Fruit fly (Drosophila melanogaster) whole organism, embryonic: ENCODE results near the gene CG7519.

Source experiments
- Adf1 ChIP-seq: fragments of 200-800 bp; sonication (Bioruptor generic); IDR thresholded peaks from 2 replicates; pipeline ENCODE4 v1.3.6; 2022; ENCODE audit warnings: missing biosample characterization, missing genetic modification characterization
- Asciz ChIP-seq: fragments of 200-800 bp; sonication (Bioruptor generic); optimal IDR thresholded peaks from 2 replicates; lab custom pipeline; 2017; ENCODE audit warnings: missing biosample characterization, mild to moderate bottlenecking, missing genetic modification characterization, missing genetic modification reagents
- B-H1 ChIP-seq: fragments of 200-800 bp; sonication (Bioruptor generic); IDR thresholded peaks from 3 replicates; pipeline ENCODE4 v1.3.6; 2022; ENCODE audit warnings: missing biosample characterization, missing genetic modification characterization
- B-H2 ChIP-seq: fragments of 200-800 bp; sonication (Bioruptor generic); optimal IDR thresholded peaks from 2 replicates; lab custom pipeline; 2018; ENCODE audit warnings: missing biosample characterization, mild to moderate bottlenecking, missing genetic modification characterization
- Bdp1 ChIP-seq: fragments of 200-800 bp; sonication (Bioruptor generic); optimal IDR thresholded peaks from 3 replicates; lab custom pipeline; 2016; ENCODE audit warnings: missing biosample characterization, missing genetic modification characterization
- Bteb2 ChIP-seq: fragments of 200-800 bp; sonication (Bioruptor generic); optimal IDR thresholded peaks from 2 replicates; lab custom pipeline; 2016; ENCODE audit warnings: missing biosample characterization, missing genetic modification characterization
- CG11093 ChIP-seq: fragments of 200-800 bp; sonication (Bioruptor generic); IDR thresholded peaks from 3 replicates; pipeline ENCODE4 v1.3.6; 2022; ENCODE audit warnings: missing biosample characterization, missing genetic modification characterization
- CG11504 ChIP-seq: fragments of 200-800 bp; sonication (Bioruptor generic); optimal IDR thresholded peaks from 3 replicates; lab custom pipeline; 2019; ENCODE audit warnings: missing biosample characterization, mild to moderate bottlenecking, missing genetic modification characterization, moderate library complexity
- CG11696 ChIP-seq: fragments of 200-800 bp; sonication (Bioruptor generic); IDR thresholded peaks from 2 replicates; pipeline ENCODE4 v1.3.6; 2022; ENCODE audit warnings: missing biosample characterization, missing genetic modification characterization
- CG12219 ChIP-seq: fragments of 200-800 bp; sonication (Bioruptor generic); optimal IDR thresholded peaks from 3 replicates; lab custom pipeline; 2018; ENCODE audit warnings: missing biosample characterization, mild to moderate bottlenecking, missing genetic modification characterization
- CG12299 ChIP-seq: fragments of 200-800 bp; sonication (Bioruptor generic); optimal IDR thresholded peaks from 2 replicates; lab custom pipeline; 2018; ENCODE audit warnings: missing biosample characterization, mild to moderate bottlenecking, missing genetic modification characterization
- CG12391 ChIP-seq: fragments of 200-800 bp; sonication (Bioruptor generic); optimal IDR thresholded peaks from 3 replicates; lab custom pipeline; 2018; ENCODE audit warnings: missing biosample characterization, mild to moderate bottlenecking, missing genetic modification characterization, moderate library complexity
- CG14441 ChIP-seq: fragments of 200-800 bp; sonication (Bioruptor generic); IDR thresholded peaks from 2 replicates; pipeline ENCODE4 v1.3.6; 2022; ENCODE audit warnings: missing biosample characterization, missing genetic modification characterization
- CG14667 ChIP-seq: fragments of 200-800 bp; sonication (Bioruptor generic); IDR thresholded peaks from 2 replicates; pipeline ENCODE4 v1.3.6; 2022; ENCODE audit warnings: missing biosample characterization, missing genetic modification characterization
- CG15073 ChIP-seq: fragments of 200-800 bp; sonication (Bioruptor generic); optimal IDR thresholded peaks from 2 replicates; lab custom pipeline; 2016; ENCODE audit warnings: missing biosample characterization, missing genetic modification characterization
- CG32772 ChIP-seq: fragments of 200-800 bp; sonication (Bioruptor generic); IDR thresholded peaks from 2 replicates; pipeline ENCODE4 v1.3.6; 2022; ENCODE audit warnings: missing biosample characterization, missing genetic modification characterization
- CG3726 ChIP-seq: fragments of 200-800 bp; sonication (Bioruptor generic); IDR thresholded peaks from 3 replicates; pipeline ENCODE4, ENCODE4 v1.3.6; 2022; ENCODE audit warnings: missing biosample characterization, missing genetic modification characterization
- CG3995 ChIP-seq: fragments of 200-800 bp; sonication (Bioruptor generic); optimal IDR thresholded peaks from 3 replicates; lab custom pipeline; 2016; ENCODE audit warnings: missing biosample characterization, missing genetic modification characterization
- CG4328 ChIP-seq: fragments of 200-800 bp; sonication (Bioruptor generic); optimal IDR thresholded peaks from 3 replicates; lab custom pipeline; 2017; ENCODE audit warnings: missing biosample characterization, missing genetic modification reagents, missing genetic modification characterization
- CG4404 ChIP-seq: fragments of 200-800 bp; sonication (Bioruptor generic); IDR thresholded peaks from 2 replicates; pipeline ENCODE4 v1.3.6; 2022; ENCODE audit warnings: missing biosample characterization, missing genetic modification characterization
- CG4424 ChIP-seq: fragments of 200-800 bp; sonication (Bioruptor generic); optimal IDR thresholded peaks from 3 replicates; lab custom pipeline; 2016; ENCODE audit warnings: missing biosample characterization, missing genetic modification characterization
- CG7786 ChIP-seq: fragments of 200-800 bp; sonication (Bioruptor generic); optimal IDR thresholded peaks from 2 replicates; lab custom pipeline; 2016; ENCODE audit warnings: missing biosample characterization, missing genetic modification characterization
- CG7963 ChIP-seq: fragments of 200-800 bp; sonication (Bioruptor generic); IDR thresholded peaks from 3 replicates; pipeline ENCODE4 v1.3.6; 2022; ENCODE audit warnings: missing biosample characterization, missing genetic modification characterization; ENCODE audit not compliant: partially characterized antibody
- CG8924 ChIP-seq: fragments of 200-800 bp; optimal IDR thresholded peaks from 3 replicates; lab custom pipeline; 2019; ENCODE audit warnings: missing biosample characterization, mild to moderate bottlenecking, missing genetic modification characterization, moderate library complexity
- CkIIα-i1 ChIP-seq: fragments of 200-800 bp; sonication (Bioruptor generic); IDR thresholded peaks from 2 replicates; pipeline ENCODE4 v1.3.6; 2022; ENCODE audit warnings: missing biosample characterization, missing genetic modification characterization
- H15 ChIP-seq: fragments of 200-800 bp; sonication (Bioruptor generic); IDR thresholded peaks from 3 replicates; pipeline ENCODE4 v1.3.6; 2022; ENCODE audit warnings: missing biosample characterization, missing genetic modification characterization
- MESR4 ChIP-seq: fragments of 200-800 bp; sonication (Bioruptor generic); optimal IDR thresholded peaks from 2 replicates; lab custom pipeline; 2018; ENCODE audit warnings: missing biosample characterization, mild to moderate bottlenecking, missing genetic modification characterization, moderate library complexity
- Mrtf ChIP-seq: fragments of 200-800 bp; sonication (Bioruptor generic); IDR thresholded peaks from 3 replicates; pipeline ENCODE4 v1.3.6; 2022; ENCODE audit warnings: missing biosample characterization, missing genetic modification characterization
- NFAT ChIP-seq: fragments of 200-800 bp; sonication (Bioruptor generic); IDR thresholded peaks from 2 replicates; pipeline ENCODE4 v1.3.6; 2022; ENCODE audit warnings: missing biosample characterization, missing genetic modification characterization
- Nf-YB ChIP-seq: fragments of 200-800 bp; sonication (Bioruptor generic); optimal IDR thresholded peaks from 3 replicates; lab custom pipeline; 2019; ENCODE audit warnings: missing biosample characterization, mild to moderate bottlenecking, missing genetic modification characterization, moderate library complexity
- Rx ChIP-seq: fragments of 200-800 bp; sonication (Bioruptor generic); IDR thresholded peaks from 2 replicates; pipeline ENCODE4 v1.3.6; 2022; ENCODE audit warnings: missing biosample characterization, missing genetic modification characterization
- ab ChIP-seq: fragments of 200-800 bp; sonication (Bioruptor generic); optimal IDR thresholded peaks from 2 replicates; lab custom pipeline; 2016; ENCODE audit warnings: missing biosample characterization, missing genetic modification characterization
- abd-A ChIP-seq: fragments of 200-800 bp; sonication (Bioruptor generic); optimal IDR thresholded peaks from 3 replicates; lab custom pipeline; 2019; ENCODE audit warnings: missing biosample characterization, mild to moderate bottlenecking, missing genetic modification characterization, moderate library complexity
- cas ChIP-seq: fragments of 200-800 bp; sonication (Bioruptor generic); IDR thresholded peaks from 2 replicates; pipeline ENCODE4 v1.3.6; 2022; ENCODE audit warnings: missing biosample characterization, missing genetic modification characterization
- ci ChIP-seq: fragments of 200-800 bp; sonication (Bioruptor generic); IDR thresholded peaks from 3 replicates; pipeline ENCODE4 v1.3.6; 2022; ENCODE audit warnings: missing biosample characterization, missing genetic modification characterization
- crc ChIP-seq: fragments of 200-800 bp; sonication (Bioruptor generic); optimal IDR thresholded peaks from 2 replicates; lab custom pipeline; 2016; ENCODE audit warnings: missing biosample characterization, missing genetic modification characterization
- dimm ChIP-seq: fragments of 200-800 bp; sonication (Bioruptor generic); IDR thresholded peaks from 2 replicates; pipeline ENCODE4 v1.3.6; 2022; ENCODE audit warnings: missing biosample characterization, missing genetic modification characterization
- dysf ChIP-seq: fragments of 200-800 bp; sonication (Bioruptor generic); IDR thresholded peaks from 3 replicates; pipeline ENCODE4 v1.3.6; 2022; ENCODE audit warnings: missing biosample characterization, missing genetic modification characterization
- esg ChIP-seq: fragments of 200-800 bp; sonication (Bioruptor generic); conservative IDR thresholded peaks from 2 replicates; pipeline ENCODE4 v1.3.6; 2022; ENCODE audit warnings: missing biosample characterization, missing genetic modification characterization
- fd102C ChIP-seq: fragments of 200-800 bp; sonication (Bioruptor generic); optimal IDR thresholded peaks from 2 replicates; lab custom pipeline; 2018; ENCODE audit warnings: missing biosample characterization, mild to moderate bottlenecking, missing genetic modification characterization, moderate library complexity
- inv ChIP-seq: fragments of 200-800 bp; sonication (Bioruptor generic); IDR thresholded peaks from 2 replicates; pipeline ENCODE4 v1.3.6; 2022; ENCODE audit warnings: missing biosample characterization, missing genetic modification characterization; ENCODE audit not compliant: partially characterized antibody
- jumu ChIP-seq: fragments of 200-800 bp; sonication (Bioruptor generic); optimal IDR thresholded peaks from 3 replicates; lab custom pipeline; 2016; ENCODE audit warnings: missing biosample characterization, missing genetic modification characterization
- lilli ChIP-seq: fragments of 200-800 bp; sonication (Bioruptor generic); optimal IDR thresholded peaks from 3 replicates; lab custom pipeline; 2016; ENCODE audit warnings: missing biosample characterization, missing genetic modification characterization
- lmd ChIP-seq: fragments of 200-800 bp; sonication (Bioruptor generic); IDR thresholded peaks from 2 replicates; pipeline ENCODE4 v1.3.6; 2022; ENCODE audit warnings: missing biosample characterization, missing genetic modification characterization
- org-1 ChIP-seq: fragments of 200-800 bp; sonication (Bioruptor generic); optimal IDR thresholded peaks from 2 replicates; lab custom pipeline; 2017; ENCODE audit warnings: missing biosample characterization, missing genetic modification characterization
- psq ChIP-seq: fragments of 200-800 bp; sonication (Bioruptor generic); optimal IDR thresholded peaks from 2 replicates; lab custom pipeline; 2017; ENCODE audit warnings: missing biosample characterization, missing genetic modification characterization
- row ChIP-seq: fragments of 200-800 bp; sonication (Bioruptor generic); IDR thresholded peaks from 3 replicates; pipeline ENCODE4 v1.3.6; 2022; ENCODE audit warnings: missing biosample characterization, missing genetic modification characterization
- sisA ChIP-seq: fragments of 200-800 bp; sonication (Bioruptor generic); IDR thresholded peaks from 2 replicates; pipeline ENCODE4 v1.3.6; 2022; ENCODE audit warnings: missing biosample characterization, missing genetic modification characterization
- slbo ChIP-seq: fragments of 200-800 bp; sonication (Bioruptor generic); IDR thresholded peaks from 2 replicates; pipeline ENCODE4 v1.3.6; 2022; ENCODE audit warnings: missing biosample characterization, missing genetic modification characterization
- so ChIP-seq: fragments of 200-800 bp; sonication (Bioruptor generic); IDR thresholded peaks from 3 replicates; pipeline ENCODE4 v1.3.6; 2022; ENCODE audit warnings: missing biosample characterization, missing genetic modification characterization
- unpg ChIP-seq: fragments of 200-800 bp; sonication (Bioruptor generic); optimal IDR thresholded peaks from 3 replicates; lab custom pipeline; 2018; ENCODE audit warnings: missing biosample characterization, mild to moderate bottlenecking, missing genetic modification characterization, moderate library complexity
- wek ChIP-seq: fragments of 200-800 bp; sonication (Bioruptor generic); optimal IDR thresholded peaks from 3 replicates; lab custom pipeline; 2018; ENCODE audit warnings: missing biosample characterization, mild to moderate bottlenecking, missing genetic modification characterization, moderate library complexity

The CG7519 gene

dm6 chr3L:21453623-21454022, 39.3 kb upstream of the CG7519 start (continued):
- TF ChIP-seq CG15073 (GFP tag; lab: Kevin White, UChicago) (no peak), cas (GFP tag; lab: Robert Waterston, UW) (no peak), ab (GFP tag; lab: Kevin White, UChicago) (no peak), B-H1 (GFP tag; lab: Robert Waterston, UW) (no peak), unpg (GFP tag; lab: Kevin White, UChicago) (peak; percentile 72), row (GFP tag; lab: Robert Waterston, UW) (peak; percentile 74), wek (GFP tag; lab: Kevin White, UChicago) (no peak), crc (GFP tag; lab: Kevin White, UChicago) (no peak), CG7786 (peak; percentile 42), fd102C (GFP tag; lab: Kevin White, UChicago) (no peak), CG12391 (tag; lab: Kevin White, UChicago) (peak; percentile 75), psq (GFP tag; lab: Kevin White, UChicago) (no peak), lilli (GFP tag; lab: Kevin White, UChicago) (peak; percentile 45), CG11504 (peak; percentile 55), abd-A (tag; lab: Kevin White, UChicago) (no peak), lmd (GFP tag; lab: Robert Waterston, UW) (no peak), sisA (peak; percentile 42; the same call in 1 of the 2 replicates), CG8924 (tag; lab: Kevin White, UChicago) (peak; percentile 69), inv (GFP tag; lab: Robert Waterston, UW) (no peak), CG3995 (no peak), dimm (no peak), Bdp1 (peak; percentile 13), B-H2 (GFP tag; lab: Kevin White, UChicago) (no peak), CG14441 (no peak), CG14667 (GFP tag; lab: Robert Waterston, UW) (peak; percentile 27; the same call in 1 of the 2 replicates), CG3726 (GFP tag; lab: Robert Waterston, UW) (0 out of 3 replicates have a peak, but pooled peaks have one; percentile 38), Bteb2 (GFP tag; lab: Kevin White, UChicago) (no peak), CkIIα-i1 (GFP tag; lab: Robert Waterston, UW) (no peak), CG11696 (GFP tag; lab: Robert Waterston, UW) (no peak), dysf (GFP tag; lab: Robert Waterston, UW) (0 out of 3 replicates have a peak, but pooled peaks have one; percentile 8), Nf-YB (peak; percentile 36), NFAT (GFP tag; lab: Robert Waterston, UW) (no peak), ci (GFP tag; lab: Robert Waterston, UW) (peak; percentile 45; the same call in 1 of the 3 replicates), CG4424 (GFP tag; lab: Kevin White, UChicago) (peak; percentile 75), CG4328 (GFP tag; lab: Kevin White, UChicago) (no peak), CG12219 (peak; percentile 56), so (GFP tag; lab: Robert Waterston, UW) (peak; percentile 48; the same call in 1 of the 3 replicates), org-1 (GFP tag; lab: Kevin White, UChicago) (peak; percentile 51), jumu (GFP tag; lab: Kevin White, UChicago) (peak; percentile 71), Adf1 (no peak), slbo (0 out of 2 replicates have a peak, but pooled peaks have one; percentile 35), Rx (peak; percentile 39), CG7963 (GFP tag; lab: Robert Waterston, UW) (no peak), Mrtf (GFP tag; lab: Robert Waterston, UW) (no peak), CG32772 (GFP tag; lab: Robert Waterston, UW) (peak; percentile 23; the same call in 1 of the 2 replicates), H15 (GFP tag; lab: Robert Waterston, UW) (peak; percentile 59; the same call in 1 of the 3 replicates), CG11093 (GFP tag; lab: Robert Waterston, UW) (0 out of 3 replicates have a peak, but pooled peaks have one; percentile 39), esg (GFP tag; lab: Robert Waterston, UW) (0 out of 2 replicates have a peak, but pooled peaks have one; percentile 36), Asciz (GFP tag; lab: Kevin White, UChicago) (peak; percentile 33), CG4404 (peak; percentile 81), MESR4 (no peak), CG12299 (tag; lab: Kevin White, UChicago) (no peak)
